Worm (Caenorhabditis elegans) whole organism, L4 larva: ENCODE results near the gene hil-7.

Experiments used
- F37D6.2 ChIP-seq: sonication (generic microtip); optimal IDR thresholded peaks from 2 replicates; lab custom pipeline; 2016; ENCODE audit warnings: mild to moderate bottlenecking, missing genetic modification characterization, missing compliant biosample characterization
- F44E2.7 ChIP-seq: fragments of 200-800 bp; sonication (Bioruptor generic); IDR thresholded peaks from 2 replicates; pipeline ENCODE4 v2.1.2; 2022; ENCODE audit warnings: missing genetic modification characterization, missing compliant biosample characterization
- T26A8.4 ChIP-seq: fragments of 200-800 bp; sonication (Bioruptor generic); IDR thresholded peaks from 2 replicates; pipeline ENCODE4 v1.3.6; 2022; ENCODE audit warnings: missing genetic modification characterization, missing compliant biosample characterization
- Y75B8A.6 ChIP-seq: fragments of 200-800 bp; sonication (Bioruptor generic); IDR thresholded peaks from 2 replicates; pipeline ENCODE4 v1.3.6; 2022; ENCODE audit warnings: missing genetic modification reagents, missing genetic modification characterization, missing compliant biosample characterization
- aha-1 ChIP-seq: fragments of 150-350 bp; peaks from one replicate; lab custom pipeline; 2014; ENCODE audit warnings: missing biosample characterization, missing genetic modification characterization
- aly-2 ChIP-seq: sonication (generic microtip); optimal IDR thresholded peaks from 2 replicates; lab custom pipeline; 2018; ENCODE audit warnings: missing biosample characterization, missing genetic modification characterization
- ama-1 ChIP-seq: fragments of 150-350 bp; optimal IDR thresholded peaks from 2 replicates; lab custom pipeline; 2014; ENCODE audit warnings: inconsistent platforms, mixed read lengths
- attf-4 ChIP-seq: sonication (generic microtip); optimal IDR thresholded peaks from 3 replicates; lab custom pipeline; 2017; ENCODE audit warnings: missing biosample characterization, missing genetic modification characterization
- ceh-28 ChIP-seq: fragments of 150-350 bp; optimal IDR thresholded peaks from 2 replicates; lab custom pipeline; 2014; ENCODE audit warnings: missing biosample characterization, missing genetic modification reagents, missing genetic modification characterization
- daf-12 ChIP-seq: fragments of 150-350 bp; optimal IDR thresholded peaks from 2 replicates; lab custom pipeline; 2014; ENCODE audit warnings: missing biosample characterization, missing genetic modification reagents, missing genetic modification characterization
- daf-16 ChIP-seq, 3 experiments: sonication (generic microtip); optimal IDR thresholded peaks; 2 replicates each; lab custom pipeline; 2016 to 2017; ENCODE audit warnings: missing genetic modification characterization in 3 of 3, missing genetic modification reagents in 3 of 3, mild to moderate bottlenecking in 2 of 3, missing compliant biosample characterization in 2 of 3, missing biosample characterization in 1 of 3, moderate library complexity in 1 of 3
- daf-19 ChIP-seq: fragments of 200-800 bp; sonication (Bioruptor generic); conservative IDR thresholded peaks from 2 replicates; pipeline ENCODE4 v1.3.6; 2022; ENCODE audit warnings: missing genetic modification characterization, missing compliant biosample characterization
- dmd-6 ChIP-seq: fragments of 200-800 bp; sonication (Bioruptor generic); IDR thresholded peaks from 2 replicates; pipeline ENCODE4 v1.3.6; 2022; ENCODE audit warnings: missing genetic modification reagents, missing genetic modification characterization, missing compliant biosample characterization
- dmd-8 ChIP-seq: fragments of 200-800 bp; sonication (Bioruptor generic); IDR thresholded peaks from 2 replicates; pipeline ENCODE4 v1.3.6; 2022; ENCODE audit warnings: missing genetic modification characterization, missing compliant biosample characterization
- dmd-9 ChIP-seq: fragments of 200-800 bp; sonication (Bioruptor generic); IDR thresholded peaks from 2 replicates; pipeline ENCODE4 v1.3.6; 2022; ENCODE audit warnings: missing genetic modification reagents, missing genetic modification characterization, missing compliant biosample characterization
- dve-1 ChIP-seq: sonication (generic microtip); optimal IDR thresholded peaks from 2 replicates; lab custom pipeline; 2017; ENCODE audit warnings: antibody characterized with exemption, mild to moderate bottlenecking, missing genetic modification characterization, missing compliant biosample characterization; ENCODE audit not compliant: insufficient read depth
- hmg-1.1 ChIP-seq: fragments of 200-800 bp; sonication (Bioruptor generic); IDR thresholded peaks from 2 replicates; pipeline ENCODE4 v1.3.6; 2022; ENCODE audit warnings: missing genetic modification reagents, missing genetic modification characterization, missing compliant biosample characterization
- lin-29 ChIP-seq: fragments of 200-800 bp; sonication (Bioruptor generic); IDR thresholded peaks from 2 replicates; pipeline ENCODE4 v1.3.6; 2022; ENCODE audit warnings: missing genetic modification reagents, missing genetic modification characterization, missing compliant biosample characterization
- lin-38 ChIP-seq: fragments of 200-800 bp; sonication (Bioruptor generic); IDR thresholded peaks from 2 replicates; pipeline ENCODE4 v1.3.6; 2022; ENCODE audit warnings: missing genetic modification reagents, missing genetic modification characterization, missing compliant biosample characterization
- lin-39 ChIP-seq: fragments of 150-350 bp; optimal IDR thresholded peaks from 2 replicates; lab custom pipeline; 2014; ENCODE audit warnings: missing biosample characterization, missing genetic modification reagents, missing genetic modification characterization
- lsy-2 ChIP-seq, 2 experiments: fragments of 150-350 bp in 1 of 2; sonication (generic microtip) in 1 of 2; optimal IDR thresholded peaks; 2 replicates each; lab custom pipeline; 2014 to 2017; ENCODE audit warnings: missing biosample characterization in 2 of 2, missing genetic modification characterization in 2 of 2
- madf-9 ChIP-seq: fragments of 200-800 bp; sonication (Bioruptor generic); conservative IDR thresholded peaks from 2 replicates; pipeline ENCODE4 v1.3.6; 2022; ENCODE audit warnings: missing genetic modification reagents, missing genetic modification characterization, missing compliant biosample characterization
- mdl-1 ChIP-seq, 2 experiments: fragments of 150-350 bp in 1 of 2; sonication (generic microtip) in 1 of 2; optimal IDR thresholded peaks; 2 replicates each; lab custom pipeline; 2014 to 2017; ENCODE audit warnings: missing biosample characterization in 2 of 2, missing genetic modification characterization in 2 of 2
- mes-2 ChIP-seq: sonication (generic microtip); optimal IDR thresholded peaks from 2 replicates; lab custom pipeline; 2016; ENCODE audit warnings: missing genotype, mild to moderate bottlenecking, missing genetic modification characterization, missing compliant biosample characterization; ENCODE audit not compliant: poor library complexity, severe bottlenecking
- nhr-102 ChIP-seq: sonication (generic microtip); optimal IDR thresholded peaks from 2 replicates; lab custom pipeline; 2016; ENCODE audit warnings: mild to moderate bottlenecking, missing genetic modification characterization, moderate library complexity, missing compliant biosample characterization
- nhr-28 ChIP-seq: fragments of 150-350 bp; optimal IDR thresholded peaks from 2 replicates; lab custom pipeline; 2014; ENCODE audit warnings: missing biosample characterization, missing genetic modification characterization
- nhr-6 ChIP-seq: fragments of 150-350 bp; optimal IDR thresholded peaks from 2 replicates; lab custom pipeline; 2014; ENCODE audit warnings: missing biosample characterization, missing genetic modification characterization
- php-3 ChIP-seq: fragments of 200-800 bp; sonication (Bioruptor generic); IDR thresholded peaks from 2 replicates; pipeline ENCODE4 v1.3.6; 2022; ENCODE audit warnings: missing genetic modification reagents, missing genetic modification characterization, missing compliant biosample characterization
- pqm-1 ChIP-seq: sonication (generic microtip); optimal IDR thresholded peaks from 2 replicates; lab custom pipeline; 2017; ENCODE audit warnings: missing biosample characterization, missing genetic modification characterization
- sdz-12 ChIP-seq: fragments of 200-800 bp; sonication (Bioruptor generic); optimal IDR thresholded peaks from 2 replicates; lab custom pipeline; 2018; ENCODE audit warnings: mild to moderate bottlenecking, missing genetic modification characterization, missing compliant biosample characterization
- snpc-1.2 ChIP-seq: fragments of 200-800 bp; sonication (Bioruptor generic); IDR thresholded peaks from 2 replicates; pipeline ENCODE4 v1.3.6; 2022; ENCODE audit warnings: missing genetic modification reagents, missing genetic modification characterization, missing compliant biosample characterization
- tag-97 ChIP-seq: fragments of 200-800 bp; sonication (Bioruptor generic); IDR thresholded peaks from 2 replicates; pipeline ENCODE4 v1.3.6; 2022; ENCODE audit warnings: missing genetic modification characterization, missing compliant biosample characterization
- zfp-2 ChIP-seq: sonication (generic microtip); optimal IDR thresholded peaks from 2 replicates; lab custom pipeline; 2016; ENCODE audit warnings: mild to moderate bottlenecking, missing genetic modification characterization, missing compliant biosample characterization
- ztf-11 ChIP-seq: fragments of 150-350 bp; optimal IDR thresholded peaks from 2 replicates; lab custom pipeline; 2014; ENCODE audit warnings: missing biosample characterization, missing genetic modification characterization

The hil-7 gene

DNA sequence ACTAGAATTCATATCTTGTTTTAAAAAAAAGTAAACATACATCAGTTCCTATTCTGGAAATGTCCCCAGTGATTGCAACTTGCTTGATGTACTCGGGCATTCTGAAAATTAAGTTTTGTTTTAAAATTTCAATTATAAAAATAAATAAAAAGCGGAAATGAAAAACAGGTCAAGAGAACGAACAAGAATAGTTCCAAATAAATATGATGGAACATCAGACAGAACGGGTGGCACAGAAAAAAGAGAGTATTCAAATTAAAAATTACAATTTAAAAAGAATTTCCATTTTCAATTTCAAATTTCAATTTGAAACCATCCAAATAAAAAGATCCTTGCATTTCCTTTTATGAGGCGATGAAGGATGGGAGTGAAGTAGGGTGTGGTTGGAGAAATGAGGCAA, 24.9 kb upstream of the hil-7 start, which contains the start of gene C01B10.3:
Gene C01B10.3, minus strand, starts transcription at position 101 of the 400 bp plus-strand sequence.
- TF ChIP-seq dmd-9 (GFP tag; lab: Robert Waterston, UW) (no peak), aha-1 (tag; lab: Kevin White, UChicago) (no peak), mdl-1 (tag; optimal IDR thresholded peaks at IDR 0.05; lab: Kevin White, UChicago) (no peak), dmd-8 (GFP tag; lab: Robert Waterston, UW) (no peak), lsy-2 (tag; optimal IDR thresholded peaks at IDR 0.05; lab: Kevin White, UChicago) (no peak)

DNA sequence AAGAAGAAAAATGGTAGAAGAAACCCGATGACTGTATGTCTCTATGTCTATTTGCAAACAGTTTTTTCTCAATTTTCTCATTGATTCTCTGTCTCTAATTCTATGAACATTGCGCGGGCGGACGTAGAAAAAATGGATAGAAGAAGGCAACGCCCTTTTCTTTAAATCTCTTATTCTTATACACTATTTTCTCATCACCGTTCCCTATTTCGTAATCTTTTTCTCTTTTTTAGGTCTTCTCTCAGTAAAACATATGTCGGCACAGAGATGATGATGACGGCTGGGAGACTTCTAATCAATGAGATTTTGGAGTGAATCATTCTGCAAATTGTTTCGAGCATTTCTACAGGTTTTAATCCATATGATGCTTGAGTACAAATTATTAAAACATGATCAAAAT, 24.0 kb upstream of the hil-7 start:
- TF ChIP-seq daf-12 (tag; lab: Kevin White, UChicago) (no peak), lin-38 (no peak), F37D6.2 (tag; lab: Kevin White, UChicago) (no peak), dmd-6 (GFP tag; lab: Robert Waterston, UW) (no peak), ama-1 (lab: Kevin White, UChicago) (no peak), aly-2 (tag; lab: Kevin White, UChicago) (no peak), tag-97 (GFP tag; lab: Robert Waterston, UW) (no peak), lsy-2 (tag; optimal IDR thresholded peaks at IDR 0.05; lab: Kevin White, UChicago) (no peak), ceh-28 (tag; lab: Kevin White, UChicago) (no peak), ztf-11 (tag; lab: Kevin White, UChicago) (no peak), Y75B8A.6 (no peak), daf-19 (GFP tag; lab: Robert Waterston, UW) (no peak), mes-2 (tag; lab: Kevin White, UChicago) (no peak), F44E2.7 (GFP tag; lab: Robert Waterston, UW) (no peak), nhr-28 (tag; lab: Kevin White, UChicago) (peak; percentile 75), php-3 (GFP tag; lab: Robert Waterston, UW) (no peak), lin-29 (no peak), madf-9 (GFP tag; lab: Robert Waterston, UW) (no peak), attf-4 (tag; lab: Kevin White, UChicago) (no peak), lin-39 (tag; lab: Kevin White, UChicago) (no peak), dve-1 (tag; lab: Kevin White, UChicago) (peak; percentile 50), zfp-2 (tag; lab: Kevin White, UChicago) (no peak), mdl-1 (tag; optimal IDR thresholded peaks at IDR 0.05; lab: Kevin White, UChicago) (peak in 1 of 2 experiments; percentile 7)

DNA sequence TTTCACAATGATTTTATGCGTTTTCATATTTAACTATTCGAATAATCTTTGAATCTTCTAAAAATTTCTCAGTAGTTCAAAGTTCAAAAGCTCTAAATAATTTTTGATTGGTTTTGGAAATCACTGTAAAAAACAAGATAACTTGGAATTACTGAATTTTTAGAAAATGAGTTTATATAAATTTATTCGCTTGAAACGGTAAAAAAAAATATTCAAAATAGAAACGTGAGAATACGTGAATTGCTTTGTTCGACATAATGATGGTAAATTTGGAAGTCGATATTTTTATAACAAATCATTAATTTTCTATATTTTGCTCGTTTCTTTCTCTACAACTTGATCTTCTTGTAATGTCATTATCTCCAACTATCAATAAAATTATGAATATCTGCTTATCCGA, 22.7 kb upstream of the hil-7 start, which contains the start of gene C01B10.44:
Gene C01B10.44, plus strand, starts transcription at position 301 of the 400 bp plus-strand sequence.
- TF ChIP-seq sdz-12 (no peak), dve-1 (tag; lab: Kevin White, UChicago) (no peak), nhr-6 (no peak), lin-29 (no peak), ztf-11 (tag; lab: Kevin White, UChicago) (no peak), T26A8.4 (GFP tag; lab: Robert Waterston, UW) (no peak), daf-19 (GFP tag; lab: Robert Waterston, UW) (no peak)

DNA sequence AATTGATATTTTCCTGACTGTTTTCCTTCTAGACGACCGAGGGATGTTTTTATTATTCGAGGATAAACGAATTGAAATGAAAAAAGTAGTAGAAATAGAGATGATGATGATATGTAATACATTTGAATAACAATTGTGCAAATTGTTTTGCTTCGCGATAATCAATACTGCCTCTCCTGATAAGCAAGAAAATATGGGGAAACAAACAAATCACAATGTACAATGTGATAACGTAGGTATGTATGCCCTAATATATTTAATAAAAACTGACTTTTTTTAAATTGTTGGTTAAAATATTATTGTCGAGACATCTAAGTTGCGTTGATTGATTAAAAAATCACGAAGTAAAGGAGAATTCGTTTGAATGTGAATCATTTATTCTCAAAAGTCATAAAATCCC, 18.3 kb upstream of the hil-7 start, which contains the start of gene cest-5.2:
Gene cest-5.2, minus strand, starts transcription at position 128 of the 400 bp plus-strand sequence.
- peak; percentile 68 for TF ChIP-seq pqm-1 (tag; lab: Kevin White, UChicago)
- TF ChIP-seq nhr-102 (tag; lab: Kevin White, UChicago): peak; percentile 5
- TF ChIP-seq snpc-1.2 (GFP tag; lab: Robert Waterston, UW): no peak
- no peak for TF ChIP-seq Y75B8A.6
- TF ChIP-seq daf-16 (GFP tag; optimal IDR thresholded peaks at IDR 0.05; lab: Kevin White, UChicago): no peak
- peak; percentile 81 for TF ChIP-seq daf-16 (tag; optimal IDR thresholded peaks at IDR 0.05; lab: Kevin White, UChicago)
- peak; percentile 51 for TF ChIP-seq dve-1 (tag; lab: Kevin White, UChicago)
- no peak for TF ChIP-seq hmg-1.1 (GFP tag; lab: Robert Waterston, UW)
- no peak for TF ChIP-seq tag-97 (GFP tag; lab: Robert Waterston, UW)
- TF ChIP-seq nhr-28 (tag; lab: Kevin White, UChicago): peak; percentile 54
